Worm (Caenorhabditis elegans) whole organism, L4/young adult: ENCODE measurements around the gene idpb-2.

ENCODE experiments used
- W03F9.2 ChIP-seq: fragments of 150-350 bp; optimal IDR thresholded peaks from 2 replicates; lab custom pipeline; 2014; ENCODE audit warnings: missing biosample characterization, missing genetic modification characterization
- dao-5 ChIP-seq: sonication (generic microtip); optimal IDR thresholded peaks from 2 replicates; lab custom pipeline; 2016; ENCODE audit warnings: missing genotype, missing genetic modification characterization, moderate library complexity, missing compliant biosample characterization
- him-1 ChIP-seq: sonication (generic microtip); optimal IDR thresholded peaks from 2 replicates; lab custom pipeline; 2016; ENCODE audit warnings: missing genotype, missing genetic modification reagents, missing genetic modification characterization, missing compliant biosample characterization

ce11 chrII:5103189-5103588, 33.8 kb upstream of the idpb-2 start:
- no peak for TF ChIP-seq him-1 (tag; lab: Kevin White, UChicago)
- no peak for TF ChIP-seq W03F9.2
- no peak for TF ChIP-seq dao-5 (tag; lab: Kevin White, UChicago)
